Fruit fly (Drosophila melanogaster) whole organism, embryonic: Measurements from ENCODE around the gene ZnT35C.

Source experiments
- B-H1 ChIP-seq: fragments of 200-800 bp; sonication (Bioruptor generic); IDR thresholded peaks from 3 replicates; pipeline ENCODE4 v1.3.6; 2022; ENCODE audit warnings: missing biosample characterization, missing genetic modification characterization
- B-H2 ChIP-seq: fragments of 200-800 bp; sonication (Bioruptor generic); optimal IDR thresholded peaks from 2 replicates; lab custom pipeline; 2018; ENCODE audit warnings: missing biosample characterization, mild to moderate bottlenecking, missing genetic modification characterization
- BEAF-32 ChIP-seq: fragments of 200-800 bp; sonication (Bioruptor generic); optimal IDR thresholded peaks from 3 replicates; lab custom pipeline; 2017; ENCODE audit warnings: missing biosample characterization, missing genetic modification characterization, mild to moderate bottlenecking, moderate library complexity, missing genetic modification reagents
- BtbVII ChIP-seq: fragments of 200-800 bp; sonication (Bioruptor generic); optimal IDR thresholded peaks from 3 replicates; lab custom pipeline; 2017; ENCODE audit warnings: missing biosample characterization, mild to moderate bottlenecking, missing genetic modification characterization
- CG11696 ChIP-seq: fragments of 200-800 bp; sonication (Bioruptor generic); IDR thresholded peaks from 2 replicates; pipeline ENCODE4 v1.3.6; 2022; ENCODE audit warnings: missing biosample characterization, missing genetic modification characterization
- CG12219 ChIP-seq: fragments of 200-800 bp; sonication (Bioruptor generic); optimal IDR thresholded peaks from 3 replicates; lab custom pipeline; 2018; ENCODE audit warnings: missing biosample characterization, mild to moderate bottlenecking, missing genetic modification characterization
- CG12299 ChIP-seq: fragments of 200-800 bp; sonication (Bioruptor generic); optimal IDR thresholded peaks from 2 replicates; lab custom pipeline; 2018; ENCODE audit warnings: missing biosample characterization, mild to moderate bottlenecking, missing genetic modification characterization
- CG13123 ChIP-seq: fragments of 200-800 bp; sonication (Bioruptor generic); optimal IDR thresholded peaks from 2 replicates; lab custom pipeline; 2016; ENCODE audit warnings: missing biosample characterization, missing genetic modification characterization
- CG14667 ChIP-seq: fragments of 200-800 bp; sonication (Bioruptor generic); IDR thresholded peaks from 2 replicates; pipeline ENCODE4 v1.3.6; 2022; ENCODE audit warnings: missing biosample characterization, missing genetic modification characterization
- CG15011 ChIP-seq: fragments of 200-800 bp; sonication (Bioruptor generic); optimal IDR thresholded peaks from 3 replicates; lab custom pipeline; 2018; ENCODE audit warnings: missing biosample characterization, mild to moderate bottlenecking, missing genetic modification characterization
- CG1792 ChIP-seq: fragments of 200-800 bp; sonication (Bioruptor generic); optimal IDR thresholded peaks from 2 replicates; lab custom pipeline; 2016; ENCODE audit warnings: missing biosample characterization, missing genetic modification characterization
- CG2116 ChIP-seq: fragments of 200-800 bp; sonication (Bioruptor generic); optimal IDR thresholded peaks from 3 replicates; lab custom pipeline; 2018; ENCODE audit warnings: missing biosample characterization, mild to moderate bottlenecking, missing genetic modification characterization
- CG2129 ChIP-seq: fragments of 200-800 bp; sonication (Bioruptor generic); IDR thresholded peaks from 2 replicates; pipeline ENCODE4 v1.3.6; 2022; ENCODE audit warnings: missing biosample characterization, missing genetic modification characterization; ENCODE audit not compliant: partially characterized antibody
- CG2199 ChIP-seq: fragments of 200-800 bp; sonication (Bioruptor generic); IDR thresholded peaks from 3 replicates; pipeline ENCODE4 v1.3.6; 2022; ENCODE audit warnings: missing biosample characterization, missing genetic modification characterization
- CG32532 ChIP-seq: fragments of 200-800 bp; sonication (Bioruptor generic); IDR thresholded peaks from 2 replicates; pipeline ENCODE4 v1.3.6; 2022; ENCODE audit warnings: missing biosample characterization, missing genetic modification characterization
- CG32767 ChIP-seq: fragments of 200-800 bp; sonication (Bioruptor generic); IDR thresholded peaks from 2 replicates; pipeline ENCODE4 v1.3.6; 2022; ENCODE audit warnings: missing biosample characterization, missing genetic modification characterization
- CG3407 ChIP-seq: fragments of 200-800 bp; sonication (Bioruptor generic); optimal IDR thresholded peaks from 2 replicates; lab custom pipeline; 2018; ENCODE audit warnings: missing biosample characterization, mild to moderate bottlenecking, missing genetic modification characterization
- CG42726 ChIP-seq: fragments of 200-800 bp; sonication (Bioruptor generic); IDR thresholded peaks from 2 replicates; pipeline ENCODE4 v1.3.6; 2022; ENCODE audit warnings: missing biosample characterization, missing genetic modification characterization; ENCODE audit not compliant: partially characterized antibody
- CG4404 ChIP-seq: fragments of 200-800 bp; sonication (Bioruptor generic); IDR thresholded peaks from 2 replicates; pipeline ENCODE4 v1.3.6; 2022; ENCODE audit warnings: missing biosample characterization, missing genetic modification characterization
- CG6254 ChIP-seq: fragments of 200-800 bp; sonication (Bioruptor generic); optimal IDR thresholded peaks from 3 replicates; lab custom pipeline; 2017; ENCODE audit warnings: mild to moderate bottlenecking, missing biosample characterization, missing genetic modification reagents, missing genetic modification characterization
- CG7839 ChIP-seq: fragments of 200-800 bp; sonication (Bioruptor generic); optimal IDR thresholded peaks from 3 replicates; lab custom pipeline; 2018; ENCODE audit warnings: missing biosample characterization, mild to moderate bottlenecking, missing genetic modification characterization, moderate library complexity
- CG8290 ChIP-seq, 3 experiments: fragments of 200-800 bp; sonication (Bioruptor generic); optimal IDR thresholded peaks; 2 replicates each; lab custom pipeline; 2016 to 2019; ENCODE audit warnings: missing biosample characterization in 3 of 3, missing genetic modification characterization in 3 of 3, mild to moderate bottlenecking in 2 of 3, moderate library complexity in 1 of 3
- CG9609 ChIP-seq: fragments of 200-800 bp; sonication (Bioruptor generic); optimal IDR thresholded peaks from 3 replicates; lab custom pipeline; 2016; ENCODE audit warnings: missing biosample characterization, missing genetic modification characterization
- CHES-1-like ChIP-seq: fragments of 200-800 bp; sonication (Bioruptor generic); optimal IDR thresholded peaks from 2 replicates; lab custom pipeline; 2016; ENCODE audit warnings: missing biosample characterization, missing genetic modification characterization
- Camta ChIP-seq: fragments of 200-800 bp; sonication (Bioruptor generic); optimal IDR thresholded peaks from 2 replicates; lab custom pipeline; 2016; ENCODE audit warnings: missing biosample characterization, missing genetic modification characterization
- Dfd ChIP-seq, 2 experiments: fragments of >200 bp; optimal IDR thresholded peaks; 2 replicates each; lab custom pipeline; 2017; ENCODE audit warnings: missing biosample characterization in 2 of 2, missing genetic modification characterization in 2 of 2
- Dll ChIP-seq: fragments of 200-800 bp; sonication (Bioruptor generic); IDR thresholded peaks from 4 replicates; pipeline ENCODE4 v1.3.6; 2022; ENCODE audit warnings: missing biosample characterization, missing genetic modification characterization; ENCODE audit not compliant: partially characterized antibody
- Fer2 ChIP-seq: fragments of 200-800 bp; sonication (Bioruptor generic); optimal IDR thresholded peaks from 2 replicates; lab custom pipeline; 2018; ENCODE audit warnings: missing biosample characterization, mild to moderate bottlenecking, missing genetic modification characterization, moderate library complexity
- Hey ChIP-seq: fragments of 200-800 bp; sonication (Bioruptor generic); optimal IDR thresholded peaks from 3 replicates; lab custom pipeline; 2018; ENCODE audit warnings: missing biosample characterization, mild to moderate bottlenecking, missing genetic modification characterization
- Lhr ChIP-seq: fragments of 200-800 bp; sonication (Bioruptor generic); optimal IDR thresholded peaks from 3 replicates; lab custom pipeline; 2017; ENCODE audit warnings: mild to moderate bottlenecking, missing biosample characterization, missing genetic modification reagents, missing genetic modification characterization
- MESR4 ChIP-seq: fragments of 200-800 bp; sonication (Bioruptor generic); optimal IDR thresholded peaks from 2 replicates; lab custom pipeline; 2018; ENCODE audit warnings: missing biosample characterization, mild to moderate bottlenecking, missing genetic modification characterization, moderate library complexity
- NC2β ChIP-seq: fragments of 200-800 bp; sonication (Bioruptor generic); optimal IDR thresholded peaks from 2 replicates; lab custom pipeline; 2016; ENCODE audit warnings: missing biosample characterization, missing genetic modification characterization
- NFAT ChIP-seq: fragments of 200-800 bp; sonication (Bioruptor generic); IDR thresholded peaks from 2 replicates; pipeline ENCODE4 v1.3.6; 2022; ENCODE audit warnings: missing biosample characterization, missing genetic modification characterization
- NfI ChIP-seq: fragments of 200-800 bp; sonication (Bioruptor generic); optimal IDR thresholded peaks from 3 replicates; lab custom pipeline; 2018; ENCODE audit warnings: missing biosample characterization, mild to moderate bottlenecking, missing genetic modification characterization, moderate library complexity
- Ravus ChIP-seq: fragments of 200-800 bp; sonication (Bioruptor generic); IDR thresholded peaks from 2 replicates; pipeline ENCODE4 v1.3.6; 2022; ENCODE audit warnings: missing biosample characterization, missing genetic modification characterization
- corto ChIP-seq: fragments of 200-800 bp; sonication (Bioruptor generic); optimal IDR thresholded peaks from 2 replicates; lab custom pipeline; 2016; ENCODE audit warnings: missing biosample characterization, mild to moderate bottlenecking, missing genetic modification characterization, moderate library complexity
- cwo ChIP-seq: fragments of 200-800 bp; sonication (Bioruptor generic); optimal IDR thresholded peaks from 3 replicates; lab custom pipeline; 2017; ENCODE audit warnings: missing biosample characterization, missing genetic modification characterization, mild to moderate bottlenecking, moderate library complexity, missing genetic modification reagents
- dimm ChIP-seq: fragments of 200-800 bp; sonication (Bioruptor generic); IDR thresholded peaks from 2 replicates; pipeline ENCODE4 v1.3.6; 2022; ENCODE audit warnings: missing biosample characterization, missing genetic modification characterization
- fd3F ChIP-seq: fragments of 200-800 bp; sonication (Bioruptor generic); optimal IDR thresholded peaks from 2 replicates; lab custom pipeline; 2018; ENCODE audit warnings: missing biosample characterization, mild to moderate bottlenecking, missing genetic modification characterization, moderate library complexity
- gro ChIP-seq: fragments of 200-800 bp; sonication (Bioruptor generic); optimal IDR thresholded peaks from 2 replicates; lab custom pipeline; 2016; ENCODE audit warnings: missing biosample characterization, missing genetic modification characterization
- gsb-n ChIP-seq: fragments of 200-800 bp; sonication (Bioruptor generic); optimal IDR thresholded peaks from 3 replicates; lab custom pipeline; 2018; ENCODE audit warnings: missing biosample characterization, mild to moderate bottlenecking, missing genetic modification characterization
- lbe ChIP-seq: fragments of 200-800 bp; sonication (Bioruptor generic); optimal IDR thresholded peaks from 2 replicates; lab custom pipeline; 2016; ENCODE audit warnings: missing biosample characterization, mild to moderate bottlenecking, missing genetic modification characterization
- lola ChIP-seq, 3 experiments: fragments of >200 bp in 2 of 3; fragments of 200-800 bp in 1 of 3; sonication (Bioruptor generic) in 1 of 3; optimal IDR thresholded peaks; 2 replicates each; lab custom pipeline; 2017 to 2019; ENCODE audit warnings: missing biosample characterization in 3 of 3, missing genetic modification characterization in 3 of 3, mild to moderate bottlenecking in 1 of 3, moderate library complexity in 1 of 3
- mld ChIP-seq: fragments of 200-800 bp; sonication (Bioruptor generic); IDR thresholded peaks from 3 replicates; pipeline ENCODE4 v1.3.6; 2022; ENCODE audit warnings: missing biosample characterization, missing genetic modification characterization; ENCODE audit not compliant: partially characterized antibody
- org-1 ChIP-seq: fragments of 200-800 bp; sonication (Bioruptor generic); optimal IDR thresholded peaks from 2 replicates; lab custom pipeline; 2017; ENCODE audit warnings: missing biosample characterization, missing genetic modification characterization
- repo ChIP-seq: fragments of 200-800 bp; sonication (Bioruptor generic); optimal IDR thresholded peaks from 2 replicates; lab custom pipeline; 2016; ENCODE audit warnings: missing biosample characterization, missing genetic modification characterization
- sisA ChIP-seq: fragments of 200-800 bp; sonication (Bioruptor generic); IDR thresholded peaks from 2 replicates; pipeline ENCODE4 v1.3.6; 2022; ENCODE audit warnings: missing biosample characterization, missing genetic modification characterization
- slbo ChIP-seq: fragments of 200-800 bp; sonication (Bioruptor generic); IDR thresholded peaks from 2 replicates; pipeline ENCODE4 v1.3.6; 2022; ENCODE audit warnings: missing biosample characterization, missing genetic modification characterization
- stwl ChIP-seq: fragments of 200-800 bp; sonication (Bioruptor generic); optimal IDR thresholded peaks from 3 replicates; lab custom pipeline; 2018; ENCODE audit warnings: missing biosample characterization, mild to moderate bottlenecking, missing genetic modification characterization, moderate library complexity
- tgo ChIP-seq: fragments of 200-800 bp; sonication (Bioruptor generic); IDR thresholded peaks from 3 replicates; pipeline ENCODE4 v1.3.6; 2022; ENCODE audit warnings: missing biosample characterization, missing genetic modification characterization
- tna ChIP-seq: fragments of 200-800 bp; sonication (Bioruptor generic); IDR thresholded peaks from 2 replicates; pipeline ENCODE4 v1.3.6; 2022; ENCODE audit warnings: missing biosample characterization, missing genetic modification characterization; ENCODE audit not compliant: partially characterized antibody

The ZnT35C gene

dm6 chr2L:15256249-15256648 lies 8.7 kb upstream of the ZnT35C start, which contains the start of the genes PolD3 and Uxt (continued):
- TF ChIP-seq lola (GFP tag; optimal IDR thresholded peaks at IDR 0.05; lab: Kevin White, UChicago) (no peak), CG12219 (no peak), mld (GFP tag; lab: Robert Waterston, UW) (no peak), corto (GFP tag; lab: Kevin White, UChicago) (no peak), CG15011 (GFP tag; lab: Kevin White, UChicago) (no peak), Hey (tag; lab: Kevin White, UChicago) (no peak), B-H2 (GFP tag; lab: Kevin White, UChicago) (no peak), CG7839 (tag; lab: Kevin White, UChicago) (no peak), MESR4 (GFP tag; lab: Kevin White, UChicago) (no peak), stwl (tag; lab: Kevin White, UChicago) (peak; percentile 71), CG8290 (GFP tag; optimal IDR thresholded peaks at IDR 0.05; lab: Kevin White, UChicago) (no peak), CG8290 (tag; optimal IDR thresholded peaks at IDR 0.05; lab: Kevin White, UChicago) (no peak), CG2116 (GFP tag; lab: Kevin White, UChicago) (peak; percentile 53), repo (GFP tag; lab: Kevin White, UChicago) (no peak), NC2β (GFP tag; lab: Kevin White, UChicago) (no peak), dimm (GFP tag; lab: Robert Waterston, UW) (no peak), NFAT (GFP tag; lab: Robert Waterston, UW) (no peak), Fer2 (tag; lab: Kevin White, UChicago) (no peak), fd3F (no peak), slbo (GFP tag; lab: Robert Waterston, UW) (no peak), tna (no peak), NfI (no peak), Ravus (GFP tag; lab: Robert Waterston, UW) (no peak), Camta (GFP tag; lab: Kevin White, UChicago) (no peak), CG32532 (GFP tag; lab: Robert Waterston, UW) (no peak), BtbVII (GFP tag; lab: Kevin White, UChicago) (no peak), CHES-1-like (GFP tag; lab: Kevin White, UChicago) (no peak), cwo (GFP tag; lab: Kevin White, UChicago) (no peak), Lhr (GFP tag; lab: Kevin White, UChicago) (no peak), gsb-n (no peak), sisA (GFP tag; lab: Robert Waterston, UW) (no peak), CG11696 (GFP tag; lab: Robert Waterston, UW) (no peak), CG6254 (GFP tag; lab: Kevin White, UChicago) (no peak), CG2129 (GFP tag; lab: Robert Waterston, UW) (no peak), gro (GFP tag; lab: Kevin White, UChicago) (no peak), org-1 (GFP tag; lab: Kevin White, UChicago) (no peak), Dll (GFP tag; lab: Robert Waterston, UW) (peak; percentile 64; the same call in 1 of the 4 replicates), CG14667 (GFP tag; lab: Robert Waterston, UW) (no peak), CG32767 (GFP tag; lab: Robert Waterston, UW) (no peak), CG42726 (GFP tag; lab: Robert Waterston, UW) (no peak), lbe (GFP tag; lab: Kevin White, UChicago) (no peak), CG2199 (GFP tag; lab: Robert Waterston, UW) (no peak), tgo (no peak), CG4404 (GFP tag; lab: Robert Waterston, UW) (no peak), CG1792 (GFP tag; lab: Kevin White, UChicago) (no peak), CG12299 (tag; lab: Kevin White, UChicago) (no peak), B-H1 (GFP tag; lab: Robert Waterston, UW) (no peak), CG3407 (GFP tag; lab: Kevin White, UChicago) (no peak), BEAF-32 (peak; percentile 52), CG13123 (GFP tag; lab: Kevin White, UChicago) (no peak), CG9609 (no peak), Dfd (GFP tag; optimal IDR thresholded peaks at IDR 0.05; lab: Kevin White, UChicago) (no peak)
